Fruit fly (Drosophila melanogaster): ENCODE results near the gene CG13014.

CG13014 gene

dm6 chrX:16633181-16633957 is 45.7 kb downstream of the CG13014 start:
- TF ChIP-seq EcR (GFP tag; optimal IDR thresholded peaks at IDR 0.05) (no peak), psq (optimal IDR thresholded peaks at IDR 0.05) (no peak), pan (optimal IDR thresholded peaks at IDR 0.05) (no peak), Dll (optimal IDR thresholded peaks at IDR 0.05) (no peak)

dm6 chrX:16637106-16637590 is 49.5 kb downstream of the CG13014 start, which contains the start of gene Rok:
Gene Rok (minus strand): TSS chrX:16637414.
- TF ChIP-seq pan (optimal IDR thresholded peaks at IDR 0.05), result no peak
- no peak for TF ChIP-seq psq (optimal IDR thresholded peaks at IDR 0.05)
- no peak for TF ChIP-seq EcR (GFP tag; optimal IDR thresholded peaks at IDR 0.05)
- TF ChIP-seq usp (GFP tag; optimal IDR thresholded peaks at IDR 0.05), result no peak
- no peak for TF ChIP-seq CG8478 (optimal IDR thresholded peaks at IDR 0.05)
- TF ChIP-seq Dll (optimal IDR thresholded peaks at IDR 0.05), result no peak

dm6 chrX:16637594-16638485 is 50.2 kb downstream of the CG13014 start, which contains the start of gene RpS19a:
Gene RpS19a (plus strand): TSS chrX:16637894.
- TF ChIP-seq Dll (optimal IDR thresholded peaks at IDR 0.05) (no peak), pan (optimal IDR thresholded peaks at IDR 0.05) (no peak), EcR (GFP tag; optimal IDR thresholded peaks at IDR 0.05) (no peak), CG8478 (optimal IDR thresholded peaks at IDR 0.05) (no peak), usp (GFP tag; optimal IDR thresholded peaks at IDR 0.05) (no peak), psq (optimal IDR thresholded peaks at IDR 0.05) (no peak)
